Fruit fly (Drosophila melanogaster) whole organism, prepupa: Measurements from ENCODE around the gene P5cr.

ENCODE experiments used
- CG10631 ChIP-seq: fragments of 200-800 bp; sonication (Bioruptor generic); optimal IDR thresholded peaks from 2 replicates; lab custom pipeline; 2016; ENCODE audit warnings: missing biosample characterization, missing genetic modification characterization
- CG10669 ChIP-seq: fragments of 200-800 bp; sonication (Bioruptor generic); optimal IDR thresholded peaks from 3 replicates; lab custom pipeline; 2018; ENCODE audit warnings: missing biosample characterization, mild to moderate bottlenecking, missing genetic modification characterization, moderate library complexity
- CG11294 ChIP-seq: fragments of 200-800 bp; sonication (Bioruptor generic); IDR thresholded peaks from 2 replicates; pipeline ENCODE4 v1.3.6; 2022; ENCODE audit warnings: missing biosample characterization, missing genetic modification characterization
- CG11762 ChIP-seq: fragments of 200-800 bp; sonication (Bioruptor generic); optimal IDR thresholded peaks from 3 replicates; lab custom pipeline; 2016; ENCODE audit warnings: missing biosample characterization, missing genetic modification characterization; ENCODE audit not compliant: insufficient read depth
- CG11902 ChIP-seq: fragments of 200-800 bp; sonication (Bioruptor generic); optimal IDR thresholded peaks from 3 replicates; lab custom pipeline; 2016; ENCODE audit warnings: missing biosample characterization, missing genetic modification characterization
- CG15336 ChIP-seq: fragments of 200-800 bp; sonication (Bioruptor generic); IDR thresholded peaks from 2 replicates; pipeline ENCODE4 v1.3.6; 2022; ENCODE audit warnings: missing biosample characterization, missing genetic modification characterization
- CG1621 ChIP-seq: fragments of 200-800 bp; sonication (Bioruptor generic); optimal IDR thresholded peaks from 3 replicates; lab custom pipeline; 2018; ENCODE audit warnings: missing biosample characterization, mild to moderate bottlenecking, missing genetic modification characterization
- CG16779 ChIP-seq: fragments of 200-800 bp; sonication (Bioruptor generic); optimal IDR thresholded peaks from 3 replicates; lab custom pipeline; 2017; ENCODE audit warnings: missing biosample characterization, mild to moderate bottlenecking, missing genetic modification characterization
- CG3032 ChIP-seq: fragments of 200-800 bp; optimal IDR thresholded peaks from 2 replicates; lab custom pipeline; 2019; ENCODE audit warnings: missing biosample characterization, mild to moderate bottlenecking, missing genetic modification characterization, moderate library complexity
- CG34406 ChIP-seq: fragments of 200-800 bp; sonication (Bioruptor generic); optimal IDR thresholded peaks from 3 replicates; lab custom pipeline; 2016; ENCODE audit warnings: missing biosample characterization, missing genetic modification characterization
- CG3919 ChIP-seq: fragments of 200-800 bp; sonication (Bioruptor generic); optimal IDR thresholded peaks from 3 replicates; lab custom pipeline; 2016; ENCODE audit warnings: missing biosample characterization, missing genetic modification characterization
- CG6163 ChIP-seq: fragments of 200-800 bp; sonication (Bioruptor generic); IDR thresholded peaks from 3 replicates; pipeline ENCODE4 v1.3.6; 2022; ENCODE audit warnings: missing biosample characterization, missing genetic modification characterization
- CG6276 ChIP-seq: fragments of 200-800 bp; sonication (Bioruptor generic); optimal IDR thresholded peaks from 2 replicates; lab custom pipeline; 2017; ENCODE audit warnings: missing biosample characterization, mild to moderate bottlenecking, missing genetic modification characterization
- CG6792 ChIP-seq: fragments of 200-800 bp; sonication (Bioruptor generic); optimal IDR thresholded peaks from 3 replicates; lab custom pipeline; 2016; ENCODE audit warnings: missing biosample characterization, missing genetic modification characterization
- CG6808 ChIP-seq: fragments of 200-800 bp; sonication (Bioruptor generic); optimal IDR thresholded peaks from 3 replicates; lab custom pipeline; 2017; ENCODE audit warnings: missing biosample characterization, missing genetic modification characterization, mild to moderate bottlenecking, moderate library complexity, missing genetic modification reagents
- CG7368 ChIP-seq: fragments of 200-800 bp; sonication (Bioruptor generic); optimal IDR thresholded peaks from 3 replicates; lab custom pipeline; 2016; ENCODE audit warnings: missing biosample characterization, missing genetic modification characterization
- CG8119 ChIP-seq: fragments of 200-800 bp; sonication (Bioruptor generic); IDR thresholded peaks from 3 replicates; pipeline ENCODE4 v1.3.6; 2022; ENCODE audit warnings: missing biosample characterization, missing genetic modification characterization
- CG8319 ChIP-seq: fragments of 200-800 bp; sonication (Bioruptor generic); optimal IDR thresholded peaks from 3 replicates; lab custom pipeline; 2016; ENCODE audit warnings: missing biosample characterization, missing genetic modification characterization
- CG8632 ChIP-seq: fragments of 200-800 bp; sonication (Bioruptor generic); optimal IDR thresholded peaks from 3 replicates; lab custom pipeline; 2016; ENCODE audit warnings: missing biosample characterization, missing genetic modification characterization
- Eip75B ChIP-seq: fragments of 200-800 bp; sonication (Bioruptor generic); optimal IDR thresholded peaks from 3 replicates; lab custom pipeline; 2016; ENCODE audit warnings: missing biosample characterization, missing genetic modification characterization
- Eip78C ChIP-seq: fragments of 200-800 bp; sonication (Bioruptor generic); peaks from one replicate; lab custom pipeline; 2016; ENCODE audit warnings: missing biosample characterization, missing genetic modification characterization
- Eip93F ChIP-seq: fragments of 200-800 bp; sonication (Bioruptor generic); optimal IDR thresholded peaks from 2 replicates; lab custom pipeline; 2016; ENCODE audit warnings: missing biosample characterization, mild to moderate bottlenecking, missing genetic modification characterization
- Ets21C ChIP-seq: fragments of 200-800 bp; sonication (Bioruptor generic); optimal IDR thresholded peaks from 3 replicates; lab custom pipeline; 2016; ENCODE audit warnings: missing biosample characterization, missing genetic modification characterization
- Ets96B ChIP-seq: fragments of 200-800 bp; optimal IDR thresholded peaks from 2 replicates; lab custom pipeline; 2019; ENCODE audit warnings: missing biosample characterization, mild to moderate bottlenecking, missing genetic modification characterization, moderate library complexity
- Hr39 ChIP-seq: fragments of 200-800 bp; sonication (Bioruptor generic); optimal IDR thresholded peaks from 2 replicates; lab custom pipeline; 2016; ENCODE audit warnings: missing biosample characterization, missing genetic modification characterization
- Hr4 ChIP-seq: fragments of 200-800 bp; sonication (Bioruptor generic); optimal IDR thresholded peaks from 3 replicates; lab custom pipeline; 2016; ENCODE audit warnings: missing biosample characterization, missing genetic modification characterization
- Lpt ChIP-seq: fragments of 200-800 bp; sonication (Bioruptor generic); optimal IDR thresholded peaks from 3 replicates; lab custom pipeline; 2016; ENCODE audit warnings: missing biosample characterization, missing genetic modification characterization
- Met ChIP-seq: fragments of 200-800 bp; sonication (Bioruptor generic); optimal IDR thresholded peaks from 3 replicates; lab custom pipeline; 2016; ENCODE audit warnings: missing biosample characterization, missing genetic modification characterization
- Smox ChIP-seq: fragments of 200-800 bp; sonication (Bioruptor generic); optimal IDR thresholded peaks from 3 replicates; lab custom pipeline; 2016; ENCODE audit warnings: missing biosample characterization, missing genetic modification characterization
- Sox102F ChIP-seq: fragments of 200-800 bp; sonication (Bioruptor generic); optimal IDR thresholded peaks from 2 replicates; lab custom pipeline; 2016; ENCODE audit warnings: missing biosample characterization, mild to moderate bottlenecking, missing genetic modification characterization
- Sox14 ChIP-seq: fragments of 200-800 bp; sonication (Bioruptor generic); optimal IDR thresholded peaks from 3 replicates; lab custom pipeline; 2016; ENCODE audit warnings: missing biosample characterization, missing genetic modification characterization
- Sox15 ChIP-seq: fragments of 200-800 bp; sonication (Bioruptor generic); optimal IDR thresholded peaks from 3 replicates; lab custom pipeline; 2016; ENCODE audit warnings: missing biosample characterization, missing genetic modification characterization
- achi ChIP-seq: fragments of 200-800 bp; sonication (Bioruptor generic); optimal IDR thresholded peaks from 3 replicates; lab custom pipeline; 2016; ENCODE audit warnings: missing biosample characterization, missing genetic modification characterization
- cyc ChIP-seq: fragments of 200-800 bp; sonication (Bioruptor generic); optimal IDR thresholded peaks from 3 replicates; lab custom pipeline; 2016; ENCODE audit warnings: missing biosample characterization, missing genetic modification characterization
- eg ChIP-seq: fragments of 200-800 bp; sonication (Bioruptor generic); IDR thresholded peaks from 3 replicates; pipeline ENCODE4 v1.3.6; 2022; ENCODE audit warnings: missing biosample characterization, missing genetic modification characterization
- esn ChIP-seq: fragments of 200-800 bp; sonication (Bioruptor generic); optimal IDR thresholded peaks from 2 replicates; lab custom pipeline; 2016; ENCODE audit warnings: missing biosample characterization, mild to moderate bottlenecking, missing genetic modification characterization, moderate library complexity
- fd59A ChIP-seq: fragments of 200-800 bp; sonication (Bioruptor generic); optimal IDR thresholded peaks from 2 replicates; lab custom pipeline; 2017; ENCODE audit warnings: missing biosample characterization, mild to moderate bottlenecking, missing genetic modification characterization, missing genetic modification reagents
- fd85E ChIP-seq: fragments of 200-800 bp; sonication (Bioruptor generic); optimal IDR thresholded peaks from 3 replicates; lab custom pipeline; 2016; ENCODE audit warnings: missing biosample characterization, missing genetic modification characterization
- lz ChIP-seq: fragments of 200-800 bp; sonication (Bioruptor generic); optimal IDR thresholded peaks from 3 replicates; lab custom pipeline; 2016; ENCODE audit warnings: missing biosample characterization, missing genetic modification characterization
- net ChIP-seq: fragments of 200-800 bp; sonication (Bioruptor generic); optimal IDR thresholded peaks from 3 replicates; lab custom pipeline; 2016; ENCODE audit warnings: missing biosample characterization, missing genetic modification characterization
- pdm3 ChIP-seq: fragments of 200-800 bp; sonication (Bioruptor generic); optimal IDR thresholded peaks from 3 replicates; lab custom pipeline; 2016; ENCODE audit warnings: missing biosample characterization, missing genetic modification characterization
- salr ChIP-seq, 2 experiments: fragments of 200-800 bp; sonication (Bioruptor generic); optimal IDR thresholded peaks; 3 replicates each; lab custom pipeline; 2016 to 2018; ENCODE audit warnings: missing biosample characterization in 2 of 2, missing genetic modification characterization in 2 of 2, mild to moderate bottlenecking in 1 of 2
- spab ChIP-seq: fragments of 200-800 bp; sonication (Bioruptor generic); optimal IDR thresholded peaks from 2 replicates; lab custom pipeline; 2017; ENCODE audit warnings: missing biosample characterization, mild to moderate bottlenecking, missing genetic modification characterization, missing genetic modification reagents
- svp ChIP-seq: fragments of 200-800 bp; sonication (Bioruptor generic); peaks from one replicate; lab custom pipeline; 2016; ENCODE audit warnings: missing biosample characterization, missing genetic modification characterization
- vri ChIP-seq: fragments of 200-800 bp; sonication (Bioruptor generic); optimal IDR thresholded peaks from 3 replicates; lab custom pipeline; 2016; ENCODE audit warnings: missing biosample characterization, mild to moderate bottlenecking, missing genetic modification characterization

P5cr gene

dm6 chr3R:18995556-18996272 is 33.0 kb upstream of the P5cr start (continued):
- TF ChIP-seq CG7368 (GFP tag; lab: Kevin White, UChicago), result peak; percentile 94
- peak; percentile 78 to 90 for TF ChIP-seq salr (GFP tag; optimal IDR thresholded peaks at IDR 0.05; lab: Kevin White, UChicago)
- TF ChIP-seq CG11294 (GFP tag; lab: Robert Waterston, UW), result peak; percentile 72
- TF ChIP-seq CG8632 (GFP tag; lab: Kevin White, UChicago), result peak; percentile 93
- TF ChIP-seq CG3919 (GFP tag; lab: Kevin White, UChicago), result peak; percentile 96
- TF ChIP-seq svp (GFP tag; lab: Kevin White, UChicago), result peak; percentile 98
- TF ChIP-seq CG15336, result peak; percentile 91
- peak; percentile 96 for TF ChIP-seq Eip75B (GFP tag; lab: Kevin White, UChicago)
- peak; percentile 99 for TF ChIP-seq Eip78C (GFP tag; lab: Kevin White, UChicago)
- TF ChIP-seq Hr4 (GFP tag; lab: Kevin White, UChicago), result peak; percentile 90

DNA sequence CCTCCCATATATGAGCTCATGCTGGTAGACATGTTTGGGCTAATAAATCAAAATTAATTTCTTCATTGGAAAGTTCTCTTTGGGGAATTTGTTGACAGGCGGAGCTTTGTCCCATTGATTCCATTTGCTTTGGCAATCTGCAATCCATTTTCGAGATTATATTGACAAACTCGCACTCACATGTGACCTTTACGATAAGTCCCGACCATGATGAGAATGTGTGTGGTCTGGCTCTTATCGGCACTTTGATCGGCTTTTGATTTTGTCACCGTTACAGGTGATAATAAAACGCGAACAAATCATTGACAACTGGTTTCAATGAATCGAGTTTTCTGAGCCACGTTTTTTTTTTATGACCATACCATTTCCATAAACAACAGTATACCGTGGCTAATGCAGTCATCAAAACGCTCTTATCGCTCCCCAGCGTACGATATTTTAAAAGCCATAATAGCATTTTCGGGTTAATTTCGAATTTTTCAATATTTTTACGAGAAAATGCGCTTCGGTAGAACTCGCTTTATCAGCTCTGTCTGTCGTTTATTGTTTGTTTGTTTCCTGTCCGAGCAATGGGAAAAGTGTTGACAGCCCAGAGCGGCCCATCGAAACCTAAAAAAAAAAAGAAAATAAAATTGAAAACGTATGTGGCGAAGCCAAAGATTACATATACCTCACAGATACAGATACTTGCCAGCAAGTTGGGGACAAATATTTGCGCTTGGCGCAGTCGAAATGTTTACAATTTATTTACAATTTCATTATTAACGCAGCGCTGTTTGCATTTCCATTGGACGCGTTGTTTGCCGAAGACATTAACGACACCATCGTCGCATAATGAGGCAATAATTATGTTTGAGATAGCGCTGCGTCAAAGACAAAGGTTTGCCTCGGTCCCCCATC is 31.1 kb upstream of the P5cr start:
- TF ChIP-seq CG1621 (tag; lab: Kevin White, UChicago), result no peak
- peak; percentile 7; the same call in 1 of the 3 replicates for TF ChIP-seq CG6163 (GFP tag; lab: Robert Waterston, UW)
- TF ChIP-seq vri (GFP tag; lab: Kevin White, UChicago), result no peak
- TF ChIP-seq Ets96B, result no peak
- TF ChIP-seq Sox102F (GFP tag; lab: Kevin White, UChicago), result peak; percentile 35
- no peak for TF ChIP-seq Eip93F (GFP tag; lab: Kevin White, UChicago)
- no peak for TF ChIP-seq CG11902 (GFP tag; lab: Kevin White, UChicago)
- no peak for TF ChIP-seq CG7368 (GFP tag; lab: Kevin White, UChicago)
- peak; percentile 26 for TF ChIP-seq esn (GFP tag; lab: Kevin White, UChicago)
- TF ChIP-seq CG8632 (GFP tag; lab: Kevin White, UChicago), result peak; percentile 59
- TF ChIP-seq Sox14, result no peak
- no peak for TF ChIP-seq CG15336
- peak; percentile 32 for TF ChIP-seq CG6792 (GFP tag; lab: Kevin White, UChicago)
- TF ChIP-seq CG10631 (GFP tag; lab: Kevin White, UChicago), result no peak
- no peak for TF ChIP-seq salr (GFP tag; optimal IDR thresholded peaks at IDR 0.05; lab: Kevin White, UChicago)
- no peak for TF ChIP-seq Lpt (GFP tag; lab: Kevin White, UChicago)
- no peak for TF ChIP-seq Hr4 (GFP tag; lab: Kevin White, UChicago)
- TF ChIP-seq Met (GFP tag; lab: Kevin White, UChicago), result peak; percentile 13
- no peak for TF ChIP-seq Hr39 (GFP tag; lab: Kevin White, UChicago)
- no peak for TF ChIP-seq CG3919 (GFP tag; lab: Kevin White, UChicago)
- peak; percentile 38 for TF ChIP-seq Smox (GFP tag; lab: Kevin White, UChicago)
- TF ChIP-seq CG16779 (tag; lab: Kevin White, UChicago), result no peak
- TF ChIP-seq achi (GFP tag; lab: Kevin White, UChicago), result no peak
- TF ChIP-seq CG3032 (tag; lab: Kevin White, UChicago), result no peak
- no peak for TF ChIP-seq spab (GFP tag; lab: Kevin White, UChicago)
- TF ChIP-seq svp (GFP tag; lab: Kevin White, UChicago), result peak; percentile 86
- no peak for TF ChIP-seq Sox15 (GFP tag; lab: Kevin White, UChicago)
- no peak for TF ChIP-seq CG8119
- TF ChIP-seq CG11762, result no peak
- peak; percentile 0 for TF ChIP-seq net (GFP tag; lab: Kevin White, UChicago)
- TF ChIP-seq CG8319 (GFP tag; lab: Kevin White, UChicago), result no peak
- TF ChIP-seq lz, result no peak
- no peak for TF ChIP-seq eg (GFP tag; lab: Robert Waterston, UW)
- no peak for TF ChIP-seq pdm3
- TF ChIP-seq fd59A, result no peak
- TF ChIP-seq CG6276 (GFP tag; lab: Kevin White, UChicago), result no peak
- TF ChIP-seq cyc, result no peak
- no peak for TF ChIP-seq CG6808 (GFP tag; lab: Kevin White, UChicago)
- peak; percentile 49 for TF ChIP-seq CG34406 (GFP tag; lab: Kevin White, UChicago)
- no peak for TF ChIP-seq fd85E
- TF ChIP-seq Ets21C (GFP tag; lab: Kevin White, UChicago), result no peak
- peak; percentile 70 for TF ChIP-seq Eip78C (GFP tag; lab: Kevin White, UChicago)
- TF ChIP-seq CG10669, result no peak
- TF ChIP-seq Eip75B (GFP tag; lab: Kevin White, UChicago), result no peak
- no peak for TF ChIP-seq CG11294 (GFP tag; lab: Robert Waterston, UW)
